Worm (Caenorhabditis elegans) whole organism, L4 larva: ENCODE results near the gene cki-1.

Experiments
- T20F7.1 ChIP-seq: fragments of 200-800 bp; sonication (Bioruptor generic); optimal IDR thresholded peaks from 2 replicates; lab custom pipeline; 2018; ENCODE audit warnings: mild to moderate bottlenecking, missing genetic modification characterization, missing compliant biosample characterization
- aly-2 ChIP-seq: sonication (generic microtip); optimal IDR thresholded peaks from 2 replicates; lab custom pipeline; 2018; ENCODE audit warnings: missing biosample characterization, missing genetic modification characterization
- ceh-20 ChIP-seq: fragments of 200-800 bp; sonication (Bioruptor generic); IDR thresholded peaks from 2 replicates; pipeline ENCODE4 v1.3.6; 2022; ENCODE audit warnings: missing genetic modification reagents, missing genetic modification characterization, missing compliant biosample characterization
- fkh-10 ChIP-seq: fragments of 150-350 bp; optimal IDR thresholded peaks from 2 replicates; lab custom pipeline; 2014; ENCODE audit warnings: missing biosample characterization, missing genetic modification reagents, missing genetic modification characterization
- gei-8 ChIP-seq: fragments of 200-800 bp; sonication (Bioruptor generic); optimal IDR thresholded peaks from 2 replicates; lab custom pipeline; 2018; ENCODE audit warnings: mild to moderate bottlenecking, missing genetic modification characterization, missing compliant biosample characterization
- jun-1 ChIP-seq: fragments of 150-350 bp; optimal IDR thresholded peaks from 2 replicates; lab custom pipeline; 2014; ENCODE audit warnings: missing biosample characterization, missing genetic modification reagents, missing genetic modification characterization
- lin-39 ChIP-seq: fragments of 150-350 bp; optimal IDR thresholded peaks from 2 replicates; lab custom pipeline; 2014; ENCODE audit warnings: missing biosample characterization, missing genetic modification reagents, missing genetic modification characterization
- lsy-2 ChIP-seq, 2 experiments: fragments of 150-350 bp in 1 of 2; sonication (generic microtip) in 1 of 2; optimal IDR thresholded peaks; 2 replicates each; lab custom pipeline; 2014 to 2017; ENCODE audit warnings: missing biosample characterization in 2 of 2, missing genetic modification characterization in 2 of 2
- madf-5 ChIP-seq, 2 experiments: fragments of 200-800 bp; sonication (Bioruptor generic); IDR thresholded peaks; 2 replicates each; pipeline ENCODE4 v1.3.6; 2022; ENCODE audit warnings: missing compliant biosample characterization in 2 of 2, missing genetic modification characterization in 2 of 2
- mdl-1 ChIP-seq, 2 experiments: fragments of 150-350 bp in 1 of 2; sonication (generic microtip) in 1 of 2; optimal IDR thresholded peaks; 2 replicates each; lab custom pipeline; 2014 to 2017; ENCODE audit warnings: missing biosample characterization in 2 of 2, missing genetic modification characterization in 2 of 2
- nhr-28 ChIP-seq: fragments of 150-350 bp; optimal IDR thresholded peaks from 2 replicates; lab custom pipeline; 2014; ENCODE audit warnings: missing biosample characterization, missing genetic modification characterization
- nhr-76 ChIP-seq: fragments of 150-350 bp; optimal IDR thresholded peaks from 2 replicates; lab custom pipeline; 2014; ENCODE audit warnings: missing biosample characterization, missing genetic modification characterization
- pqm-1 ChIP-seq: sonication (generic microtip); optimal IDR thresholded peaks from 2 replicates; lab custom pipeline; 2017; ENCODE audit warnings: missing biosample characterization, missing genetic modification characterization

DNA sequence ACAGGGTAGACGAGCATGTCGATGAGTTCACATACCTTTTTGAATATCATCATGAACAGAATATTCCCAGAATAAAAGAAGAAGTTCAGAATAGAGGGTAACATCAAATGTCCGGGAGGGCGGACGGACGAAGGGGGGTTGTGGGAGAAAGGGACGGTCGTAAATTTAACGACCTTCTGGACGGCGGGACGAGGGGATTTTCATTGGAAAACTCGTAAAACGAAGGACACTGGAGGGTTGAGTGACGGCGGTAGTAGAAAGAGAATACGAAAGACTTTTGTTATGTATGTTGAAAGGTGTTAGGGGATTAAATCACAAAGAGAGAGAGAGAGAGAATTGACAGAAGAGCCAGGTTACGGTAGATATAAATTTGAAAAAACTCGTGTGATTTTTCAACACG is 39.5 kb downstream of the cki-1 start:
- no peak for TF ChIP-seq jun-1 (tag; lab: Kevin White, UChicago)
- TF ChIP-seq ceh-20 (GFP tag; lab: Robert Waterston, UW) = no peak
- TF ChIP-seq aly-2 = no peak
- TF ChIP-seq madf-5 (GFP tag; IDR thresholded peaks at IDR 0.05; lab: Robert Waterston, UW) = no peak
- TF ChIP-seq T20F7.1 (GFP tag; lab: Kevin White, UChicago) = no peak
- no peak for TF ChIP-seq mdl-1 (tag; optimal IDR thresholded peaks at IDR 0.05; lab: Kevin White, UChicago)
- no peak for TF ChIP-seq fkh-10 (GFP tag; lab: Kevin White, UChicago)
- TF ChIP-seq pqm-1 = no peak
- TF ChIP-seq nhr-28 (tag; lab: Kevin White, UChicago) = no peak
- TF ChIP-seq lin-39 = no peak
- no peak for TF ChIP-seq nhr-76 (tag; lab: Kevin White, UChicago)
- TF ChIP-seq lsy-2 (tag; optimal IDR thresholded peaks at IDR 0.05; lab: Kevin White, UChicago) = peak in 1 of 2 experiments; percentile 1
- TF ChIP-seq gei-8 = no peak
